Worm (Caenorhabditis elegans) whole organism, late embryonic: Measurements from ENCODE around the gene srh-119.
"Not testable (repeated sequence)": the region's sequence is repeated elsewhere in the genome, so short reads cannot be mapped to it uniquely, and the experiment has no call there.

Experiments used
- C08G9.2 ChIP-seq: sonication (generic microtip); optimal IDR thresholded peaks from 2 replicates; lab custom pipeline; 2016; ENCODE audit warnings: mild to moderate bottlenecking, missing genetic modification characterization, moderate library complexity, missing compliant biosample characterization
- C38D4.7 ChIP-seq: fragments of 200-800 bp; sonication (Bioruptor generic); optimal IDR thresholded peaks from 2 replicates; lab custom pipeline; 2018; ENCODE audit warnings: mild to moderate bottlenecking, missing genetic modification characterization, moderate library complexity, missing compliant biosample characterization
- F13H6.1 ChIP-seq: sonication (generic microtip); optimal IDR thresholded peaks from 2 replicates; lab custom pipeline; 2016; ENCODE audit warnings: missing genetic modification characterization, missing compliant biosample characterization
- K09A11.1 ChIP-seq: sonication (generic microtip); optimal IDR thresholded peaks from 2 replicates; lab custom pipeline; 2017; ENCODE audit warnings: antibody characterized with exemption, mild to moderate bottlenecking, missing genetic modification characterization, missing compliant biosample characterization; ENCODE audit not compliant: insufficient read depth
- Y22D7AL.16 ChIP-seq: sonication (generic microtip); optimal IDR thresholded peaks from 2 replicates; lab custom pipeline; 2016; ENCODE audit warnings: missing genetic modification characterization, missing compliant biosample characterization
- ceh-18 ChIP-seq: sonication (generic microtip); optimal IDR thresholded peaks from 2 replicates; lab custom pipeline; 2016; ENCODE audit warnings: missing genetic modification characterization, missing compliant biosample characterization
- ceh-19 ChIP-seq: fragments of 200-800 bp; sonication (Bioruptor generic); optimal IDR thresholded peaks from 2 replicates; lab custom pipeline; 2018; ENCODE audit warnings: mild to moderate bottlenecking, missing genetic modification characterization, missing compliant biosample characterization
- ceh-2 ChIP-seq: sonication (generic microtip); optimal IDR thresholded peaks from 2 replicates; lab custom pipeline; 2016; ENCODE audit warnings: missing genotype, missing genetic modification characterization, missing compliant biosample characterization
- ceh-30 ChIP-seq: fragments of 150-350 bp; optimal IDR thresholded peaks from 2 replicates; lab custom pipeline; 2014; ENCODE audit warnings: missing biosample characterization, missing genetic modification characterization
- ceh-31 ChIP-seq: sonication (generic microtip); optimal IDR thresholded peaks from 2 replicates; lab custom pipeline; 2016; ENCODE audit warnings: missing genetic modification characterization, missing compliant biosample characterization
- ceh-48 ChIP-seq: sonication (generic microtip); optimal IDR thresholded peaks from 2 replicates; lab custom pipeline; 2016; ENCODE audit warnings: missing genetic modification characterization, inconsistent platforms, missing compliant biosample characterization
- ceh-9 ChIP-seq: sonication (generic microtip); optimal IDR thresholded peaks from 2 replicates; lab custom pipeline; 2016; ENCODE audit warnings: mild to moderate bottlenecking, missing genetic modification characterization, inconsistent platforms, missing compliant biosample characterization
- dmd-4 ChIP-seq: sonication (generic microtip); optimal IDR thresholded peaks from 2 replicates; lab custom pipeline; 2016; ENCODE audit warnings: borderline replicate concordance, missing genetic modification characterization, missing compliant biosample characterization
- elt-4 ChIP-seq: sonication (generic microtip); optimal IDR thresholded peaks from 2 replicates; lab custom pipeline; 2016; ENCODE audit warnings: missing genetic modification characterization, missing compliant biosample characterization
- ets-4 ChIP-seq: sonication (generic microtip); optimal IDR thresholded peaks from 2 replicates; lab custom pipeline; 2016; ENCODE audit warnings: missing genetic modification characterization, missing compliant biosample characterization
- eyg-1 ChIP-seq: sonication (generic microtip); optimal IDR thresholded peaks from 2 replicates; lab custom pipeline; 2016; ENCODE audit warnings: missing genotype, missing genetic modification characterization, missing compliant biosample characterization
- fax-1 ChIP-seq: sonication (generic microtip); optimal IDR thresholded peaks from 2 replicates; lab custom pipeline; 2016; ENCODE audit warnings: missing genotype, missing genetic modification characterization, missing compliant biosample characterization
- fkh-6 ChIP-seq: sonication (generic microtip); optimal IDR thresholded peaks from 2 replicates; lab custom pipeline; 2016; ENCODE audit warnings: missing genetic modification characterization, missing compliant biosample characterization
- gmeb-2 ChIP-seq: sonication (generic microtip); optimal IDR thresholded peaks from 2 replicates; lab custom pipeline; 2016; ENCODE audit warnings: missing genetic modification characterization, inconsistent platforms, missing compliant biosample characterization
- hlh-15 ChIP-seq: sonication (generic microtip); optimal IDR thresholded peaks from 2 replicates; lab custom pipeline; 2016; ENCODE audit warnings: missing genetic modification characterization, missing compliant biosample characterization
- hlh-30 ChIP-seq: sonication (generic microtip); optimal IDR thresholded peaks from 2 replicates; lab custom pipeline; 2017; ENCODE audit warnings: antibody characterized with exemption, missing genetic modification characterization, missing compliant biosample characterization; ENCODE audit not compliant: insufficient read depth
- hlh-6 ChIP-seq: sonication (generic microtip); optimal IDR thresholded peaks from 2 replicates; lab custom pipeline; 2016; ENCODE audit warnings: missing genotype, missing genetic modification characterization, missing compliant biosample characterization
- lin-11 ChIP-seq: fragments of 200-800 bp; sonication (Bioruptor generic); optimal IDR thresholded peaks from 2 replicates; lab custom pipeline; 2018; ENCODE audit warnings: mild to moderate bottlenecking, missing genetic modification characterization, missing compliant biosample characterization
- madf-2 ChIP-seq: sonication (generic microtip); optimal IDR thresholded peaks from 2 replicates; lab custom pipeline; 2017; ENCODE audit warnings: missing genetic modification characterization, missing compliant biosample characterization
- mec-3 ChIP-seq: sonication (generic microtip); optimal IDR thresholded peaks from 2 replicates; lab custom pipeline; 2016; ENCODE audit warnings: borderline replicate concordance, missing genetic modification characterization, missing compliant biosample characterization
- nfya-1 ChIP-seq: sonication (generic microtip); optimal IDR thresholded peaks from 2 replicates; lab custom pipeline; 2017; ENCODE audit warnings: missing genetic modification characterization, mild to moderate bottlenecking, missing compliant biosample characterization, antibody characterized with exemption, moderate library complexity
- nhr-232 ChIP-seq: sonication (generic microtip); optimal IDR thresholded peaks from 2 replicates; lab custom pipeline; 2016; ENCODE audit warnings: missing genetic modification characterization, missing compliant biosample characterization
- npax-4 ChIP-seq: sonication (generic microtip); optimal IDR thresholded peaks from 2 replicates; lab custom pipeline; 2016; ENCODE audit warnings: missing genetic modification characterization, missing compliant biosample characterization
- odd-2 ChIP-seq: sonication (generic microtip); optimal IDR thresholded peaks from 2 replicates; lab custom pipeline; 2017; ENCODE audit warnings: antibody characterized with exemption, mild to moderate bottlenecking, missing genetic modification characterization, missing compliant biosample characterization
- pag-3 ChIP-seq: sonication (generic microtip); optimal IDR thresholded peaks from 2 replicates; lab custom pipeline; 2016; ENCODE audit warnings: missing compliant biosample characterization, missing genetic modification characterization, borderline replicate concordance
- pat-9 ChIP-seq: fragments of 200-800 bp; sonication (Bioruptor generic); optimal IDR thresholded peaks from 2 replicates; lab custom pipeline; 2018; ENCODE audit warnings: mild to moderate bottlenecking, missing genetic modification characterization, moderate library complexity, missing compliant biosample characterization
- pha-4 ChIP-seq: fragments of 150-350 bp; optimal IDR thresholded peaks from 2 replicates; lab custom pipeline; 2018; ENCODE audit warnings: missing biosample characterization, missing genetic modification reagents, missing genetic modification characterization
- pqm-1 ChIP-seq: sonication (generic microtip); optimal IDR thresholded peaks from 2 replicates; lab custom pipeline; 2016; ENCODE audit warnings: missing genetic modification characterization, missing compliant biosample characterization
- pros-1 ChIP-seq: fragments of 150-350 bp; optimal IDR thresholded peaks from 2 replicates; lab custom pipeline; 2014; ENCODE audit warnings: missing biosample characterization, missing genetic modification reagents, missing genetic modification characterization
- ref-2 ChIP-seq: sonication (generic microtip); optimal IDR thresholded peaks from 2 replicates; lab custom pipeline; 2016; ENCODE audit warnings: missing genetic modification characterization, missing compliant biosample characterization
- sox-2 ChIP-seq: fragments of 200-800 bp; sonication (Bioruptor generic); IDR thresholded peaks from 2 replicates; pipeline ENCODE4 v1.3.6; 2022; ENCODE audit warnings: missing genetic modification reagents, missing genetic modification characterization, missing compliant biosample characterization
- syd-9 ChIP-seq: sonication (generic microtip); optimal IDR thresholded peaks from 2 replicates; lab custom pipeline; 2016; ENCODE audit warnings: mild to moderate bottlenecking, missing genetic modification characterization, moderate library complexity, missing compliant biosample characterization
- unc-3 ChIP-seq, 2 experiments: fragments of 200-800 bp in 1 of 2; sonication (Bioruptor generic) in 1 of 2; sonication (generic microtip) in 1 of 2; conservative IDR thresholded peaks in 1 of 2; optimal IDR thresholded peaks in 1 of 2; 2 replicates each; pipeline versions ENCODE4 v1.3.6 to Lab custom; 2016 to 2022; ENCODE audit warnings: missing compliant biosample characterization in 2 of 2, missing genetic modification characterization in 2 of 2, missing genetic modification reagents in 1 of 2
- unc-86 ChIP-seq: sonication (generic microtip); optimal IDR thresholded peaks from 2 replicates; lab custom pipeline; 2016; ENCODE audit warnings: missing genetic modification characterization, missing compliant biosample characterization
- zip-5 ChIP-seq: sonication (generic microtip); optimal IDR thresholded peaks from 2 replicates; lab custom pipeline; 2016; ENCODE audit warnings: missing genetic modification characterization, missing compliant biosample characterization

The srh-119 gene

ce11 chrV:16972134-16972533, at the start of gene srh-119:
TSS of gene srh-119 (plus strand) at chrV:16972434.
- no peak for TF ChIP-seq nhr-232
- TF ChIP-seq pros-1 = no peak
- no peak for TF ChIP-seq C38D4.7 (GFP tag; lab: Kevin White, UChicago)
- TF ChIP-seq ceh-31 (tag; lab: Kevin White, UChicago) = no peak
- TF ChIP-seq odd-2 (tag; lab: Kevin White, UChicago) = no peak
- no peak for TF ChIP-seq pqm-1
- no peak for TF ChIP-seq ceh-18 (tag; lab: Kevin White, UChicago)
- TF ChIP-seq pag-3 = no peak
- no peak for TF ChIP-seq fax-1 (tag; lab: Kevin White, UChicago)
- no peak for TF ChIP-seq ref-2 (tag; lab: Kevin White, UChicago)
- TF ChIP-seq gmeb-2 = no peak
- no peak for TF ChIP-seq nfya-1 (tag; lab: Kevin White, UChicago)
- TF ChIP-seq unc-3 (GFP tag; conservative IDR thresholded peaks at IDR 0.05; lab: Robert Waterston, UW) = no peak
- no peak for TF ChIP-seq unc-3 (tag; optimal IDR thresholded peaks at IDR 0.05; lab: Kevin White, UChicago)
- no peak for TF ChIP-seq pha-4
- no peak for TF ChIP-seq fkh-6 (tag; lab: Kevin White, UChicago)
- TF ChIP-seq, all 69 proteins: peak for 0

ce11 chrV:16927345-16927744, 44.9 kb upstream of the srh-119 start, which contains the start of gene Y102A5C.36:
TSS of gene Y102A5C.36 (minus strand) at chrV:16927445.
- no peak for TF ChIP-seq K09A11.1 (tag; lab: Kevin White, UChicago)
- TF ChIP-seq pha-4 = no peak
- TF ChIP-seq ets-4 (tag; lab: Kevin White, UChicago) = no peak
- TF ChIP-seq pag-3 = no peak
- no peak for TF ChIP-seq madf-2 (tag; lab: Kevin White, UChicago)
- no peak for TF ChIP-seq Y22D7AL.16 (tag; lab: Kevin White, UChicago)
- no peak for TF ChIP-seq nhr-232
- TF ChIP-seq F13H6.1 (tag; lab: Kevin White, UChicago) = no peak
- TF ChIP-seq unc-86 = no peak
- no peak for TF ChIP-seq pros-1
- no peak for TF ChIP-seq pat-9 (tag; lab: Kevin White, UChicago)
- TF ChIP-seq ceh-19 = no peak
- no peak for TF ChIP-seq ceh-48 (tag; lab: Kevin White, UChicago)
- TF ChIP-seq ceh-9 (tag; lab: Kevin White, UChicago) = no peak

- not testable (repeated sequence) for TF ChIP-seq unc-86; ceh-30; zip-5 (tag; lab: Kevin White, UChicago)
Observed at ce11 chrV:16938731-16939130, 33.5 kb upstream of the srh-119 start, which contains the start of gene fbxa-148. TSS of gene fbxa-148 (plus strand) at chrV:16939031.

DNA sequence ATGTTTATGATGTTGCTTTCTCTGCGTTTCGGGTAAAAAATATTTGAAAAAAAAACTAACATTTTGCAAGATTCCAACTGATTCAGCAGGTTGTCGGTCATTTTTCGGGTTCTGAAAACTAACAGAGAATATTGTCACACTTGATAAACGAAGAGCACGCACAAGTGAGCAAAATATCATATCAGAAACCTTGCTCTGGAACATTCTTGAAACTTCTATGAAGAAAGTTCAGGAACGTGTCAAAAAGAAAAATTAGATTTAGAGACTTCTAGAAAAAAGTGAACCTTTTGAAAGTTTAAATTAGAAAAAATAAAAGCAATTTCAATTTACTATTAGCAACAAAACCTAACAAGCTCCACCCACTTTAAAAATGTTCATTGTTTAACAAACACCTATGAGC, 24.2 kb upstream of the srh-119 start, which contains the start of gene fbxa-112:
TSS of gene fbxa-112 (minus strand) at position 101 of the 400 bp plus-strand sequence.
- not testable (repeated sequence) for TF ChIP-seq ref-2, odd-2, ceh-18 (tag; lab: Kevin White, UChicago)

ce11 chrV:16949609-16950008, 22.6 kb upstream of the srh-119 start, which contains the start of gene fbxa-111:
TSS of gene fbxa-111 (minus strand) at chrV:16949709.
- TF ChIP-seq K09A11.1 (tag; lab: Kevin White, UChicago); gmeb-2; lin-11 (tag; lab: Kevin White, UChicago): not testable (repeated sequence)
- TF ChIP-seq, all 69 proteins: peak for 0; not testable (repeated sequence) for 69

DNA sequence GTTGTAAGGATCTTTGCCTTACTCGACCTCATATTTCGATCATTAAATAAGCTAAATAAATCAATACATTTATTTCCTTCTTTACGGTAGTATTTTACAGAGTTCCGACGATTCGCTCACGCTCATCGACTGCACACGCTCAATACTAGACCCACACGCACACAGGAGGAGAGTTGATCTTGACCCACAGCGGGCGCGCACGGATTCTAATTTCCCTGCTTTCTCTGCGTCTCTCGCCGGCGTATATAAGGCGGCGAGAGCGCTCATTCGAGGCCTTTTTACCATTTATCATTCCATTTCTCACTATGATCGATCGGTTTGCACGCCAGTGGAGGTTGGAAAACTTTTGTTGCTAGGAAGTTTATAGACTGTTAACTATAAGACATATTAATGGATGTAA, 22.2 kb upstream of the srh-119 start:
- TF ChIP-seq sox-2 (GFP tag; lab: Robert Waterston, UW) = no peak
- no peak for TF ChIP-seq hlh-30
- no peak for TF ChIP-seq ref-2 (tag; lab: Kevin White, UChicago)
- no peak for TF ChIP-seq C38D4.7 (GFP tag; lab: Kevin White, UChicago)
- no peak for TF ChIP-seq unc-86
- no peak for TF ChIP-seq mec-3
- TF ChIP-seq pqm-1 = no peak
- no peak for TF ChIP-seq ets-4 (tag; lab: Kevin White, UChicago)
- no peak for TF ChIP-seq hlh-6 (tag; lab: Kevin White, UChicago)
- TF ChIP-seq unc-3 (GFP tag; conservative IDR thresholded peaks at IDR 0.05; lab: Robert Waterston, UW) = no peak
- no peak for TF ChIP-seq unc-3 (tag; optimal IDR thresholded peaks at IDR 0.05; lab: Kevin White, UChicago)
- no peak for TF ChIP-seq ceh-2 (tag; lab: Kevin White, UChicago)
- no peak for TF ChIP-seq eyg-1 (tag; lab: Kevin White, UChicago)
- TF ChIP-seq npax-4 (tag; lab: Kevin White, UChicago) = no peak
- TF ChIP-seq C08G9.2 (tag; lab: Kevin White, UChicago) = no peak
- no peak for TF ChIP-seq elt-4 (tag; lab: Kevin White, UChicago)
- TF ChIP-seq dmd-4 (tag; lab: Kevin White, UChicago) = no peak
- TF ChIP-seq syd-9 (tag; lab: Kevin White, UChicago) = no peak
- TF ChIP-seq hlh-15 (tag; lab: Kevin White, UChicago) = no peak
- no peak for TF ChIP-seq F13H6.1 (tag; lab: Kevin White, UChicago)
